Worm (Caenorhabditis elegans) whole organism, mixed stage, embryonic: ENCODE results near the gene ZK418.5.

Source experiments
- M03D4.4 ChIP-seq: sonication (generic microtip); optimal IDR thresholded peaks from 2 replicates; lab custom pipeline; 2017; ENCODE audit warnings: mild to moderate bottlenecking, missing genetic modification characterization, missing compliant biosample characterization
- bed-3 ChIP-seq: fragments of 200-800 bp; sonication (Bioruptor generic); optimal IDR thresholded peaks from 3 replicates; lab custom pipeline; 2018; ENCODE audit warnings: mild to moderate bottlenecking, missing genetic modification characterization, moderate library complexity, missing compliant biosample characterization
- blmp-1 ChIP-seq: fragments of 150-350 bp; optimal IDR thresholded peaks from 2 replicates; lab custom pipeline; 2014; ENCODE audit warnings: missing biosample characterization, missing genetic modification characterization
- ceh-39 ChIP-seq: fragments of 150-350 bp; optimal IDR thresholded peaks from 2 replicates; lab custom pipeline; 2014; ENCODE audit warnings: missing biosample characterization, missing genetic modification characterization
- ceh-43 ChIP-seq: fragments of 200-800 bp; sonication (Bioruptor generic); optimal IDR thresholded peaks from 2 replicates; lab custom pipeline; 2018; ENCODE audit warnings: mild to moderate bottlenecking, missing genetic modification characterization, moderate library complexity, missing compliant biosample characterization
- ceh-83 ChIP-seq: fragments of 200-800 bp; sonication (Bioruptor generic); optimal IDR thresholded peaks from 2 replicates; lab custom pipeline; 2018; ENCODE audit warnings: mild to moderate bottlenecking, missing genetic modification characterization, missing compliant biosample characterization
- ces-1 ChIP-seq: fragments of 150-350 bp; optimal IDR thresholded peaks from 2 replicates; lab custom pipeline; 2014; ENCODE audit warnings: missing biosample characterization, missing genetic modification reagents, missing genetic modification characterization
- cnd-1 ChIP-seq: fragments of 200-800 bp; sonication (Bioruptor generic); optimal IDR thresholded peaks from 2 replicates; lab custom pipeline; 2018; ENCODE audit warnings: mild to moderate bottlenecking, missing genetic modification characterization, missing compliant biosample characterization
- drap-1 ChIP-seq: fragments of 200-800 bp; sonication (Bioruptor generic); optimal IDR thresholded peaks from 3 replicates; lab custom pipeline; 2018; ENCODE audit warnings: mild to moderate bottlenecking, missing genetic modification characterization, missing compliant biosample characterization
- elt-1 ChIP-seq: sonication (generic microtip); optimal IDR thresholded peaks from 2 replicates; lab custom pipeline; 2017; ENCODE audit warnings: missing genetic modification characterization, mild to moderate bottlenecking, missing compliant biosample characterization, antibody characterized with exemption, moderate library complexity, borderline replicate concordance; ENCODE audit not compliant: insufficient read depth
- elt-3 ChIP-seq: fragments of 150-350 bp; optimal IDR thresholded peaks from 2 replicates; lab custom pipeline; 2014; ENCODE audit warnings: missing biosample characterization, missing genetic modification characterization
- flh-1 ChIP-seq: fragments of 200-800 bp; sonication (Bioruptor generic); optimal IDR thresholded peaks from 2 replicates; lab custom pipeline; 2018; ENCODE audit warnings: mild to moderate bottlenecking, missing genetic modification characterization, moderate library complexity, missing compliant biosample characterization
- ham-2 ChIP-seq: fragments of 200-800 bp; sonication (Bioruptor generic); optimal IDR thresholded peaks from 2 replicates; lab custom pipeline; 2018; ENCODE audit warnings: mild to moderate bottlenecking, missing genetic modification characterization, missing compliant biosample characterization
- hlh-1 ChIP-seq: fragments of 150-350 bp; optimal IDR thresholded peaks from 2 replicates; lab custom pipeline; 2014; ENCODE audit warnings: missing biosample characterization, missing genetic modification reagents, missing genetic modification characterization
- lin-13 ChIP-seq: fragments of 150-350 bp; optimal IDR thresholded peaks from 2 replicates; lab custom pipeline; 2014; ENCODE audit warnings: missing biosample characterization, missing genetic modification characterization
- lin-32 ChIP-seq: fragments of 200-800 bp; sonication (Bioruptor generic); optimal IDR thresholded peaks from 2 replicates; lab custom pipeline; 2018; ENCODE audit warnings: mild to moderate bottlenecking, missing genetic modification characterization, missing compliant biosample characterization
- lsy-2 ChIP-seq: fragments of 150-350 bp; optimal IDR thresholded peaks from 2 replicates; lab custom pipeline; 2014; ENCODE audit warnings: missing biosample characterization, missing genetic modification characterization
- mab-5 ChIP-seq: fragments of 150-350 bp; optimal IDR thresholded peaks from 2 replicates; lab custom pipeline; 2014; ENCODE audit warnings: missing biosample characterization, missing genetic modification characterization
- mls-2 ChIP-seq: sonication (generic microtip); optimal IDR thresholded peaks from 2 replicates; lab custom pipeline; 2016; ENCODE audit warnings: mild to moderate bottlenecking, missing genetic modification characterization, moderate library complexity, missing compliant biosample characterization
- nhr-12 ChIP-seq: fragments of 150-350 bp; optimal IDR thresholded peaks from 2 replicates; lab custom pipeline; 2014; ENCODE audit warnings: missing biosample characterization, missing genetic modification characterization
- nhr-2 ChIP-seq: fragments of 150-350 bp; optimal IDR thresholded peaks from 2 replicates; lab custom pipeline; 2014; ENCODE audit warnings: missing biosample characterization, missing genetic modification characterization
- nhr-237 ChIP-seq: fragments of 150-350 bp; optimal IDR thresholded peaks from 2 replicates; lab custom pipeline; 2014; ENCODE audit warnings: missing biosample characterization, missing genetic modification characterization
- nhr-28 ChIP-seq: fragments of 150-350 bp; optimal IDR thresholded peaks from 2 replicates; lab custom pipeline; 2014; ENCODE audit warnings: missing biosample characterization, missing genetic modification characterization
- nhr-76 ChIP-seq: sonication (generic microtip); optimal IDR thresholded peaks from 2 replicates; lab custom pipeline; 2017; ENCODE audit warnings: missing biosample characterization, missing genetic modification characterization
- pha-4 ChIP-seq: fragments of 150-350 bp; optimal IDR thresholded peaks from 2 replicates; lab custom pipeline; 2018; ENCODE audit warnings: missing biosample characterization, missing genetic modification reagents, missing genetic modification characterization
- sem-2 ChIP-seq: fragments of 200-800 bp; sonication (Bioruptor generic); optimal IDR thresholded peaks from 2 replicates; lab custom pipeline; 2018; ENCODE audit warnings: mild to moderate bottlenecking, missing genetic modification characterization, missing compliant biosample characterization
- snpc-4 ChIP-seq: fragments of 150-350 bp; optimal IDR thresholded peaks from 2 replicates; lab custom pipeline; 2014; ENCODE audit warnings: missing biosample characterization, missing genetic modification characterization
- sptf-1 ChIP-seq: sonication (generic microtip); optimal IDR thresholded peaks from 2 replicates; lab custom pipeline; 2017; ENCODE audit warnings: mild to moderate bottlenecking, missing genetic modification characterization, moderate library complexity, missing compliant biosample characterization
- tbx-8 ChIP-seq: fragments of 200-800 bp; sonication (Bioruptor generic); optimal IDR thresholded peaks from 2 replicates; lab custom pipeline; 2018; ENCODE audit warnings: mild to moderate bottlenecking, missing genetic modification characterization, moderate library complexity, missing compliant biosample characterization
- unc-120 ChIP-seq: sonication (generic microtip); optimal IDR thresholded peaks from 2 replicates; lab custom pipeline; 2017; ENCODE audit warnings: missing genetic modification characterization, missing compliant biosample characterization; ENCODE audit not compliant: poor library complexity, severe bottlenecking
- unc-39 ChIP-seq: fragments of 150-350 bp; optimal IDR thresholded peaks from 2 replicates; lab custom pipeline; 2014; ENCODE audit warnings: missing biosample characterization, missing genetic modification characterization
- unc-62 ChIP-seq: fragments of 150-350 bp; optimal IDR thresholded peaks from 2 replicates; lab custom pipeline; 2014; ENCODE audit warnings: missing biosample characterization, missing genetic modification reagents, missing genetic modification characterization
- zip-8 ChIP-seq: fragments of 150-350 bp; optimal IDR thresholded peaks from 2 replicates; lab custom pipeline; 2014; ENCODE audit warnings: missing biosample characterization, missing genetic modification characterization
- ztf-11 ChIP-seq: fragments of 150-350 bp; optimal IDR thresholded peaks from 2 replicates; lab custom pipeline; 2014; ENCODE audit warnings: missing biosample characterization, missing genetic modification characterization

Gene ZK418.5

ce11 chrIII:7080689-7081088 lies 7.0 kb upstream of the ZK418.5 start, which contains the start of gene ZK418.7:
TSS of gene ZK418.7 (minus strand) at chrIII:7080789.
- TF ChIP-seq lsy-2 (tag; lab: Kevin White, UChicago) (no peak), ztf-11 (tag; lab: Kevin White, UChicago) (no peak), elt-1 (tag; lab: Kevin White, UChicago) (no peak), zip-8 (no peak), lin-13 (no peak), tbx-8 (GFP tag; lab: Kevin White, UChicago) (no peak), cnd-1 (tag; lab: Kevin White, UChicago) (no peak), mls-2 (tag; lab: Kevin White, UChicago) (no peak), nhr-76 (tag; lab: Kevin White, UChicago) (no peak), sptf-1 (no peak), nhr-2 (tag; lab: Kevin White, UChicago) (no peak), unc-120 (tag; lab: Kevin White, UChicago) (no peak), hlh-1 (no peak), unc-62 (GFP tag; lab: Kevin White, UChicago) (no peak), nhr-12 (no peak), ceh-43 (no peak), nhr-28 (no peak), blmp-1 (tag; lab: Kevin White, UChicago) (no peak)

DNA sequence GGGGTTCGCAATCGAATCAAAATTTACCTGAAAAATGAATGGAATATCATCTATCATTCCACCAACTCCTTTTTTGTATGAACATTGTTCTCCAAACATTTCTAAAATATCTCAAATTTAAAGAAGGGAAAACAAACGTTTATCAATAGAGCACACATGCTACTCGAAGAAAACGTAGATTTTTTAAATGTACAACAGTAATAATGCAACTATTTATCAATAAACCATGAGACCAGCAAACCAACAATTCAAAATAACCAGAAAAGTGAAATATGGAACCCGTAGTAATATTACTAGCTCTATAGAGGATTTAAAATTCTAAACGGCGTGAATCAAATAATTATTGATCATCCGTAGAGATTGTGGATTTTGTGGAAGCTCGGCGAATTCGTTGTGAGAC lies 5.1 kb upstream of the ZK418.5 start, which contains the start of gene ZK418.6:
Gene ZK418.6 (minus strand): TSS at position 101 of the 400 bp plus-strand sequence.
- TF ChIP-seq lin-13 (no peak), elt-1 (tag; lab: Kevin White, UChicago) (no peak), ceh-39 (tag; lab: Kevin White, UChicago) (no peak), nhr-12 (no peak), zip-8 (no peak), nhr-76 (tag; lab: Kevin White, UChicago) (no peak), blmp-1 (tag; lab: Kevin White, UChicago) (no peak), nhr-28 (no peak), mls-2 (tag; lab: Kevin White, UChicago) (no peak), lin-32 (no peak), sem-2 (GFP tag; lab: Kevin White, UChicago) (no peak), unc-62 (GFP tag; lab: Kevin White, UChicago) (no peak), snpc-4 (tag; lab: Kevin White, UChicago) (no peak), tbx-8 (GFP tag; lab: Kevin White, UChicago) (no peak), hlh-1 (no peak), unc-39 (tag; lab: Kevin White, UChicago) (no peak), ceh-83 (no peak)

ce11 chrIII:7076386-7076785 lies 2.7 kb upstream of the ZK418.5 start, which contains the start of gene ZK418.13:
TSS of gene ZK418.13 (minus strand) at chrIII:7076486.
- TF ChIP-seq mab-5 (no peak), M03D4.4 (tag; lab: Kevin White, UChicago) (no peak), nhr-2 (tag; lab: Kevin White, UChicago) (no peak), snpc-4 (tag; lab: Kevin White, UChicago) (no peak), cnd-1 (tag; lab: Kevin White, UChicago) (no peak), elt-1 (tag; lab: Kevin White, UChicago) (no peak), ces-1 (no peak), bed-3 (no peak), nhr-76 (tag; lab: Kevin White, UChicago) (no peak), ztf-11 (tag; lab: Kevin White, UChicago) (no peak), unc-120 (tag; lab: Kevin White, UChicago) (no peak), unc-62 (GFP tag; lab: Kevin White, UChicago) (no peak), sem-2 (GFP tag; lab: Kevin White, UChicago) (no peak), nhr-12 (no peak)

ce11 chrIII:7072452-7072851 lies 1.2 kb downstream of the ZK418.5 start, which contains the start of gene lin-37:
TSS of gene lin-37 (minus strand) at chrIII:7072552.
- TF ChIP-seq unc-62 (GFP tag; lab: Kevin White, UChicago) = no peak
- no peak for TF ChIP-seq nhr-2 (tag; lab: Kevin White, UChicago)
- no peak for TF ChIP-seq lin-32
- no peak for TF ChIP-seq blmp-1 (tag; lab: Kevin White, UChicago)
- no peak for TF ChIP-seq flh-1
- no peak for TF ChIP-seq hlh-1
- TF ChIP-seq snpc-4 (tag; lab: Kevin White, UChicago) = no peak
- TF ChIP-seq ceh-83 = no peak
- no peak for TF ChIP-seq nhr-28
- no peak for TF ChIP-seq ham-2 (GFP tag; lab: Kevin White, UChicago)
- TF ChIP-seq elt-1 (tag; lab: Kevin White, UChicago) = no peak
- TF ChIP-seq elt-3 = no peak
- no peak for TF ChIP-seq pha-4 (tag; lab: Kevin White, UChicago)
- no peak for TF ChIP-seq ceh-39 (tag; lab: Kevin White, UChicago)
- TF ChIP-seq nhr-76 (tag; lab: Kevin White, UChicago) = no peak
- no peak for TF ChIP-seq zip-8
- no peak for TF ChIP-seq nhr-237 (tag; lab: Kevin White, UChicago)
- TF ChIP-seq cnd-1 (tag; lab: Kevin White, UChicago) = no peak
- no peak for TF ChIP-seq drap-1 (GFP tag; lab: Kevin White, UChicago)
